Worm (Caenorhabditis elegans) whole organism, midembryonic: ENCODE data around the gene rap-3.

Experiments used
- T22C8.4 ChIP-seq: fragments of 200-800 bp; sonication (Bioruptor generic); IDR thresholded peaks from 2 replicates; pipeline ENCODE4 v1.3.6; 2022; ENCODE audit warnings: missing genetic modification characterization, missing compliant biosample characterization
- cog-1 ChIP-seq: sonication (generic microtip); optimal IDR thresholded peaks from 2 replicates; lab custom pipeline; 2016; ENCODE audit warnings: missing genetic modification characterization, missing compliant biosample characterization
- flt-1 ChIP-seq: fragments of 200-800 bp; sonication (Bioruptor generic); IDR thresholded peaks from 2 replicates; pipeline ENCODE4 v1.3.6; 2022; ENCODE audit warnings: missing genetic modification characterization, missing compliant biosample characterization
- klf-2 ChIP-seq: fragments of 200-800 bp; sonication (Bioruptor generic); conservative IDR thresholded peaks from 2 replicates; pipeline ENCODE4 v1.3.6; 2022; ENCODE audit warnings: missing genetic modification reagents, missing genetic modification characterization, missing compliant biosample characterization
- med-1 ChIP-seq: sonication (generic microtip); optimal IDR thresholded peaks from 2 replicates; lab custom pipeline; 2017; ENCODE audit warnings: missing genetic modification characterization, mild to moderate bottlenecking, missing compliant biosample characterization, antibody characterized with exemption, missing genetic modification reagents; ENCODE audit not compliant: insufficient read depth
- ztf-29 ChIP-seq: fragments of 200-800 bp; sonication (Bioruptor generic); IDR thresholded peaks from 2 replicates; pipeline ENCODE4 v1.3.6; 2022; ENCODE audit warnings: missing genetic modification reagents, missing genetic modification characterization, missing compliant biosample characterization

DNA sequence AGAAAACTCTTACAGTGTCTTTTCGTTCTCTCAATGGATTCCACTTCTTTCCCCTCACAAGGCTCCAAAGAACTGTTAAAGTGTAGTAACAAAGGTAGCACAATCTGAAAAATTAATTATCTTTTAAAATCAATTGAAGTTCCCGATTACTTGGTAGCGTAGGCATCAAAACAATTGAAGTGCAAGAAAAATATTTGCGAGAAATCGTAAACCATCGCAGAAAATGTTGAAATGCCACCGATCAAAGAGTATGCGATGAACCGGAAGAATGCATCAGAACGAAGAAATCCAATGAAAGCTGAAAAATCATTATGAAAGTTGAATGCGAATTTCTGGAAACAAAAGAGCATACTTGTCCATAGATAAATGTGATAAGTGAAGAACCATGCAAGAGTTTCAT, 30.6 kb upstream of the rap-3 start:
- TF ChIP-seq flt-1 (GFP tag; lab: Robert Waterston, UW) (no peak), ztf-29 (no peak), med-1 (no peak), cog-1 (tag; lab: Kevin White, UChicago) (no peak), klf-2 (GFP tag; lab: Robert Waterston, UW) (no peak), T22C8.4 (GFP tag; lab: Robert Waterston, UW) (no peak)
